Worm (Caenorhabditis elegans): Measurements from ENCODE around the gene cylc-1.
"Not testable (repeated sequence)": the region's sequence is repeated elsewhere in the genome, so short reads cannot be mapped to it uniquely, and the experiment has no call there.

DNA sequence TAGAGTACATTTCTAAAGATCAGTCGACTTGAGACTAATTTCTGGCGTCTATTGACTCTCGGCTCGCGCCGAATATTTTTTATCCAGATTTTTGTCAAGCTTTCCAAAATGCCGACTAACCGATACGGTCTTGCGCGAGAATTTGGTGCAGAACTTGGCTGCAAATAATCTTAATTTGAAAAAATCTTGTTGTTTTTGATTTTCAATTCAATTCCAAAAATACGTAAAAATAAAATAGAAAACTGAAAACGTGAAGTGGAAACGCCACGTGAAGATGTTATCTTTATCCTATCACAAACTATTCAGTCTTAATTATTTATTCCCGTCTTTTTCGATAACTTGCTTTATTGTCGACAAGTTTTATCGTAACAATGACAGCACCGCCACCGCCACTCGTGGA lies 32.8 kb upstream of the cylc-1 start, which contains the start of gene ttbk-2.1:
- not testable (repeated sequence) for TF ChIP-seq flt-1 (GFP tag; IDR thresholded peaks at IDR 0.05); ztf-23 (GFP tag; IDR thresholded peaks at IDR 0.05); med-1 (GFP tag; optimal IDR thresholded peaks at IDR 0.05; ENCODE audit: insufficient read depth); cog-1 (tag; optimal IDR thresholded peaks at IDR 0.05)
